Worm (Caenorhabditis elegans) whole organism, L1 larva: ENCODE data around the gene del-7.
A peak's percentile ranks its signal among the peaks of the same experiment; 100 is the strongest.

Experiments used
- C04F5.9 ChIP-seq: sonication (generic microtip); optimal IDR thresholded peaks from 2 replicates; lab custom pipeline; 2016; ENCODE audit warnings: missing genetic modification characterization, missing compliant biosample characterization
- F16B12.6 ChIP-seq: fragments of 150-350 bp; optimal IDR thresholded peaks from 2 replicates; lab custom pipeline; 2014; ENCODE audit warnings: missing biosample characterization, missing genetic modification characterization
- aha-1 ChIP-seq: fragments of 150-350 bp; optimal IDR thresholded peaks from 2 replicates; lab custom pipeline; 2014; ENCODE audit warnings: missing biosample characterization, missing genetic modification characterization
- aly-2 ChIP-seq: fragments of 150-350 bp; optimal IDR thresholded peaks from 2 replicates; lab custom pipeline; 2014; ENCODE audit warnings: missing biosample characterization, missing genetic modification characterization
- blmp-1 ChIP-seq: fragments of 150-350 bp; optimal IDR thresholded peaks from 2 replicates; lab custom pipeline; 2014; ENCODE audit warnings: missing biosample characterization, missing genetic modification characterization
- ceh-63 ChIP-seq: fragments of 200-800 bp; sonication (Bioruptor generic); optimal IDR thresholded peaks from 2 replicates; lab custom pipeline; 2018; ENCODE audit warnings: mild to moderate bottlenecking, missing genetic modification characterization, missing compliant biosample characterization
- ceh-8 ChIP-seq: fragments of 200-800 bp; sonication (Bioruptor generic); optimal IDR thresholded peaks from 2 replicates; lab custom pipeline; 2018; ENCODE audit warnings: mild to moderate bottlenecking, missing genetic modification characterization, moderate library complexity, missing compliant biosample characterization
- ceh-88 ChIP-seq: fragments of 200-800 bp; sonication (Bioruptor generic); IDR thresholded peaks from 2 replicates; pipeline ENCODE4 v1.3.6; 2022; ENCODE audit warnings: missing genetic modification characterization, missing compliant biosample characterization
- dpl-1 ChIP-seq, 3 experiments: fragments of 150-350 bp in 2 of 3; sonication (generic microtip) in 1 of 3; optimal IDR thresholded peaks; 2 replicates each; lab custom pipeline; 2014 to 2017; ENCODE audit warnings: missing biosample characterization in 3 of 3, missing genetic modification characterization in 3 of 3, missing genetic modification reagents in 3 of 3
- dsc-1 ChIP-seq: sonication (generic microtip); optimal IDR thresholded peaks from 2 replicates; lab custom pipeline; 2016; ENCODE audit warnings: mild to moderate bottlenecking, missing genetic modification characterization, missing compliant biosample characterization
- efl-1 ChIP-seq, 4 experiments: fragments of 150-350 bp; optimal IDR thresholded peaks in 3 of 4; peaks in 1 of 4; 1 replicate in 1 of 4; 2 replicates in 3 of 4; lab custom pipeline; 2014; ENCODE audit warnings: missing biosample characterization in 2 of 4, missing genetic modification characterization in 2 of 4, missing genetic modification reagents in 2 of 4
- egl-13 ChIP-seq: sonication (generic microtip); optimal IDR thresholded peaks from 2 replicates; lab custom pipeline; 2016; ENCODE audit warnings: missing genotype, missing genetic modification reagents, missing genetic modification characterization, missing compliant biosample characterization
- elt-3 ChIP-seq, 6 experiments: fragments of 150-350 bp in 1 of 6; sonication (generic microtip); optimal IDR thresholded peaks; 2 replicates each; lab custom pipeline; 2017 to 2018; ENCODE audit warnings: missing biosample characterization in 6 of 6, missing genetic modification characterization in 6 of 6, inconsistent platforms in 1 of 6
- fkh-10 ChIP-seq: sonication (generic microtip); optimal IDR thresholded peaks from 2 replicates; lab custom pipeline; 2017; ENCODE audit warnings: missing biosample characterization, missing genetic modification reagents, missing genetic modification characterization
- grh-1 ChIP-seq: fragments of 200-800 bp; sonication (Bioruptor generic); IDR thresholded peaks from 2 replicates; pipeline ENCODE4 v1.3.6; 2022; ENCODE audit warnings: missing genetic modification reagents, missing genetic modification characterization, missing compliant biosample characterization
- irx-1 ChIP-seq: sonication (generic microtip); optimal IDR thresholded peaks from 2 replicates; lab custom pipeline; 2016; ENCODE audit warnings: missing genetic modification characterization, missing compliant biosample characterization
- isw-1 ChIP-seq: fragments of 200-800 bp; sonication (Bioruptor generic); IDR thresholded peaks from 2 replicates; pipeline ENCODE4 v1.3.6; 2022; ENCODE audit warnings: missing genetic modification characterization, missing compliant biosample characterization
- lin-14 ChIP-seq: fragments of 200-800 bp; sonication (Bioruptor generic); optimal IDR thresholded peaks from 2 replicates; lab custom pipeline; 2018; ENCODE audit warnings: mild to moderate bottlenecking, missing genetic modification characterization, moderate library complexity, missing compliant biosample characterization
- lin-39 ChIP-seq: fragments of 150-350 bp; optimal IDR thresholded peaks from 2 replicates; lab custom pipeline; 2014; ENCODE audit warnings: missing biosample characterization, missing genetic modification reagents, missing genetic modification characterization
- lir-3 ChIP-seq: sonication (generic microtip); optimal IDR thresholded peaks from 2 replicates; lab custom pipeline; 2016; ENCODE audit warnings: mild to moderate bottlenecking, missing genetic modification characterization, moderate library complexity, missing compliant biosample characterization; ENCODE audit not compliant: poor library complexity
- lsy-2 ChIP-seq, 2 experiments: fragments of 150-350 bp; optimal IDR thresholded peaks; 2 replicates each; lab custom pipeline; 2014; ENCODE audit warnings: missing biosample characterization in 2 of 2, missing genetic modification characterization in 2 of 2
- mab-9 ChIP-seq: fragments of 200-800 bp; sonication (Bioruptor generic); IDR thresholded peaks from 2 replicates; pipeline ENCODE4 v1.3.6; 2022; ENCODE audit warnings: missing genetic modification reagents, missing genetic modification characterization, missing compliant biosample characterization
- mdl-1 ChIP-seq, 2 experiments: fragments of 150-350 bp; optimal IDR thresholded peaks; 2 replicates each; lab custom pipeline; 2014 to 2017; ENCODE audit warnings: missing biosample characterization in 2 of 2, missing genetic modification characterization in 2 of 2, inconsistent platforms in 1 of 2
- mep-1 ChIP-seq: fragments of 150-350 bp; optimal IDR thresholded peaks from 2 replicates; lab custom pipeline; 2014; ENCODE audit warnings: missing biosample characterization, missing genetic modification characterization
- nhr-11 ChIP-seq: fragments of 150-350 bp; optimal IDR thresholded peaks from 2 replicates; lab custom pipeline; 2014; ENCODE audit warnings: missing biosample characterization, missing genetic modification characterization
- nhr-19 ChIP-seq: fragments of 200-800 bp; sonication (Bioruptor generic); conservative IDR thresholded peaks from 2 replicates; pipeline ENCODE4 v1.3.6; 2022; ENCODE audit warnings: missing genetic modification characterization, missing compliant biosample characterization
- nhr-20 ChIP-seq: sonication (generic microtip); optimal IDR thresholded peaks from 2 replicates; lab custom pipeline; 2016; ENCODE audit warnings: mild to moderate bottlenecking, missing genetic modification characterization, missing compliant biosample characterization
- nhr-28 ChIP-seq: fragments of 150-350 bp; optimal IDR thresholded peaks from 2 replicates; lab custom pipeline; 2014; ENCODE audit warnings: missing biosample characterization, missing genetic modification characterization
- nhr-71 ChIP-seq: sonication (generic microtip); optimal IDR thresholded peaks from 2 replicates; lab custom pipeline; 2016; ENCODE audit warnings: mild to moderate bottlenecking, missing genetic modification characterization, moderate library complexity, missing compliant biosample characterization
- nhr-76 ChIP-seq: sonication (generic microtip); optimal IDR thresholded peaks from 2 replicates; lab custom pipeline; 2017; ENCODE audit warnings: missing biosample characterization, missing genetic modification characterization
- nhr-90 ChIP-seq: sonication (generic microtip); optimal IDR thresholded peaks from 2 replicates; lab custom pipeline; 2016; ENCODE audit warnings: mild to moderate bottlenecking, missing genetic modification characterization, missing compliant biosample characterization; ENCODE audit not compliant: poor library complexity
- pag-3 ChIP-seq: sonication (generic microtip); optimal IDR thresholded peaks from 2 replicates; lab custom pipeline; 2017; ENCODE audit warnings: missing genetic modification characterization, mild to moderate bottlenecking, missing compliant biosample characterization, antibody characterized with exemption, borderline replicate concordance; ENCODE audit not compliant: insufficient read depth
- pqm-1 ChIP-seq: sonication (generic microtip); optimal IDR thresholded peaks from 3 replicates; lab custom pipeline; 2017; ENCODE audit warnings: missing biosample characterization, missing genetic modification characterization
- rnt-1 ChIP-seq: sonication (generic microtip); optimal IDR thresholded peaks from 2 replicates; lab custom pipeline; 2016; ENCODE audit warnings: mild to moderate bottlenecking, missing genetic modification characterization, moderate library complexity, missing compliant biosample characterization
- skn-1 ChIP-seq: fragments of 150-350 bp; optimal IDR thresholded peaks from 2 replicates; lab custom pipeline; 2014; ENCODE audit warnings: missing biosample characterization, missing genetic modification characterization
- snpc-4 ChIP-seq: fragments of 150-350 bp; optimal IDR thresholded peaks from 2 replicates; lab custom pipeline; 2014; ENCODE audit warnings: missing biosample characterization, missing genetic modification characterization
- sptf-1 ChIP-seq: fragments of 150-350 bp; optimal IDR thresholded peaks from 2 replicates; lab custom pipeline; 2014; ENCODE audit warnings: missing biosample characterization, missing genetic modification characterization
- tbx-2 ChIP-seq: sonication (generic microtip); optimal IDR thresholded peaks from 2 replicates; lab custom pipeline; 2016; ENCODE audit warnings: missing genetic modification characterization, missing compliant biosample characterization
- tlp-1 ChIP-seq: fragments of 150-350 bp; optimal IDR thresholded peaks from 2 replicates; lab custom pipeline; 2014; ENCODE audit warnings: missing biosample characterization, missing genetic modification characterization
- unc-30 ChIP-seq: sonication (generic microtip); optimal IDR thresholded peaks from 2 replicates; lab custom pipeline; 2017; ENCODE audit warnings: missing biosample characterization, missing genetic modification characterization
- unc-86 ChIP-seq: sonication (generic microtip); optimal IDR thresholded peaks from 2 replicates; lab custom pipeline; 2016; ENCODE audit warnings: missing genetic modification characterization, missing compliant biosample characterization
- unc-98 ChIP-seq: fragments of 200-800 bp; sonication (Bioruptor generic); IDR thresholded peaks from 2 replicates; pipeline ENCODE4 v1.3.6; 2022; ENCODE audit warnings: missing genetic modification characterization, missing compliant biosample characterization
- xbp-1 ChIP-seq: sonication (generic microtip); optimal IDR thresholded peaks from 2 replicates; lab custom pipeline; 2016; ENCODE audit warnings: missing genetic modification characterization, missing compliant biosample characterization
- zag-1 ChIP-seq: fragments of 150-350 bp; optimal IDR thresholded peaks from 2 replicates; lab custom pipeline; 2014; ENCODE audit warnings: missing biosample characterization, missing genetic modification characterization
- zip-4 ChIP-seq: fragments of 200-800 bp; sonication (Bioruptor generic); optimal IDR thresholded peaks from 2 replicates; lab custom pipeline; 2018; ENCODE audit warnings: mild to moderate bottlenecking, missing genetic modification characterization, moderate library complexity, missing compliant biosample characterization
- ztf-11 ChIP-seq, 2 experiments: sonication (generic microtip); optimal IDR thresholded peaks; 2 replicates each; lab custom pipeline; 2016 to 2017; ENCODE audit warnings: missing genetic modification characterization in 2 of 2, missing biosample characterization in 1 of 2, missing compliant biosample characterization in 1 of 2

del-7 gene

DNA sequence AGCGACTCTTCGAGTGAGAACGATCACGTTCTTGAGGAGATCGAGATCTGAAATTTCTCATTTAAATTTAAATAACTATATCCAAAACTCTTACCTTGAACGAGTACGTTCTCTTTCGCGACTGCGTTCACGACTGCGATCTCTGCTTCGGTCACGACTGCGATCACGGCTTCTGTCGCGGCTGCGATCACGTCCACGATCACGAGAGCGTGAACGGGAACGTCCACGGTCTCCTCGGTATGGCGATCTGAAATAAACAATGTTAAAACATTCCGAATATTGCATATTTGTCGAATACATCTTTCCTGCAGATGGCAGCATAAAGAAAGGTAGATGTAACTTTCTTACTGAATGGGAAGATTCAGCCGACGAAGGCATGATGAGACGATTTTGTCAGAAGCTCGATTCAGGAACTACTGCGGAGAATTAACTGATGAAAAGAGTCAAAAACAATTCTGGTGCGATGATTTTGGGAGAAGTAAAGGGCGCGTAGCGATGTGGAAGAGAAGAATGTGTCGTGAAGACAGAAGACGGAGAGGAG, 30.0 kb downstream of the del-7 start:
- TF ChIP-seq efl-1 (optimal IDR thresholded peaks at IDR 0.05; lab: Kevin White, UChicago) (no peak), efl-1 (GFP tag; optimal IDR thresholded peaks at IDR 0.05 in 1 of 2; lab: Kevin White, UChicago) (peak in 1 of 2 experiments; percentile 72), unc-86 (tag; lab: Kevin White, UChicago) (no peak), unc-98 (GFP tag; lab: Robert Waterston, UW) (no peak), pag-3 (tag; lab: Kevin White, UChicago) (no peak), lsy-2 (tag; optimal IDR thresholded peaks at IDR 0.05; lab: Kevin White, UChicago) (no peak), blmp-1 (tag; lab: Kevin White, UChicago) (no peak), lin-14 (GFP tag; lab: Kevin White, UChicago) (no peak), rnt-1 (tag; lab: Kevin White, UChicago) (no peak), lin-39 (tag; lab: Kevin White, UChicago) (no peak)
- TF ChIP-seq, all 84 proteins: peak for 1

DNA sequence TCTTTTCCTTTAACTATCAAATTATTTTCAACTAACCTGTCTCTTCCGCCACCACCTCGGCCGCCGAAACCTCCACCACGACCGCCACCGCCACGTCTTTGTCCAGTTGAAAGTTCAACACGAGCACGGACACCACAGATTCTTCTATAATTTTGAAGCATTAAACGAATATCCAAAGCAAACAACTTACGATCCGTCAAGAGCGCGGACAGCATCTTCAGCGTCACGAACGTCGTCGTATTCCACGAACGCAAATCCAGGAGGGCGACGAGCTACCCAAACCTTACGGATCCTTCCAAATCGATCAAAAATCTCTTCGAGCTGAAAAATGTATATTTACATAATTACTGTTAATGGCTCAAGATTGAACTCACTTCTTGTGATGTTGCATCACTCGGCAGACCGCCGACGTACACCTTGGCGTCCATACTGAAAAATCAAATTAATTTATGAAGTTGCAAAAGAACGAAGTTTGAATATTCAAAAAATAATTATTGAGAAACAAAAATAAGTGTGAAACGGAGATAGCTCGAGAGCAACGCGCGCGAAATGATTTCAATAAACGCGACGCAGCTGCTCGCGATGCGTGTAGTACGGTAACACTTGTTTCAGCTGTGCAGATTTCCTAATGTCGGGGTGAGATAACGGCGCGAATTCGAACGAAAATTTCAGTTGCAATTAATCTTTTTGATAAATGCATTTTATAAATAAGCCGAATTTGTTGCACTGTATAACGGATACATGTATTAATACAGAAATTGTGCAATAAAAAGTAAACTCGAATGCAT, 30.8 kb downstream of the del-7 start, which contains the start of gene rsp-6:
Gene rsp-6, minus strand, starts transcription at position 429 of the 788 bp plus-strand sequence.
- TF ChIP-seq tbx-2 (peak; percentile 88), snpc-4 (peak; percentile 10), mdl-1 (tag; optimal IDR thresholded peaks at IDR 0.05; lab: Kevin White, UChicago) (peak in 1 of 2 experiments; percentile 89), unc-30 (tag; lab: Kevin White, UChicago) (no peak), lir-3 (tag; lab: Kevin White, UChicago) (peak; percentile 55), isw-1 (peak; percentile 83), rnt-1 (tag; lab: Kevin White, UChicago) (peak; percentile 81), irx-1 (tag; lab: Kevin White, UChicago) (peak; percentile 37), nhr-90 (tag; lab: Kevin White, UChicago) (peak; percentile 50), efl-1 (optimal IDR thresholded peaks at IDR 0.05; lab: Kevin White, UChicago) (peak; percentile 91 to 95), efl-1 (GFP tag; optimal IDR thresholded peaks at IDR 0.05 in 1 of 2; lab: Kevin White, UChicago) (peak; percentile 92 to 99), unc-86 (tag; lab: Kevin White, UChicago) (peak; percentile 83), ceh-88 (GFP tag; lab: Robert Waterston, UW) (peak; percentile 65), F16B12.6 (peak; percentile 69), nhr-71 (tag; lab: Kevin White, UChicago) (peak; percentile 92), tlp-1 (tag; lab: Kevin White, UChicago) (no peak), ztf-11 (tag; optimal IDR thresholded peaks at IDR 0.05; lab: Kevin White, UChicago) (peak in 1 of 2 experiments; percentile 1), nhr-19 (GFP tag; lab: Robert Waterston, UW) (peak; percentile 79), nhr-20 (tag; lab: Kevin White, UChicago) (peak; percentile 85), egl-13 (tag; lab: Kevin White, UChicago) (peak; percentile 69), lsy-2 (tag; optimal IDR thresholded peaks at IDR 0.05; lab: Kevin White, UChicago) (peak; percentile 98 to 99), skn-1 (tag; lab: Kevin White, UChicago) (peak; percentile 89), dpl-1 (GFP tag; optimal IDR thresholded peaks at IDR 0.05; lab: Kevin White, UChicago) (peak; percentile 92 to 96 (median 94)), ceh-63 (GFP tag; lab: Kevin White, UChicago) (no peak), aly-2 (tag; lab: Kevin White, UChicago) (peak; percentile 51), aha-1 (tag; lab: Kevin White, UChicago) (peak; percentile 5), nhr-28 (tag; lab: Kevin White, UChicago) (no peak), dsc-1 (tag; lab: Kevin White, UChicago) (peak; percentile 79), grh-1 (GFP tag; lab: Robert Waterston, UW) (no peak), C04F5.9 (tag; lab: Kevin White, UChicago) (peak; percentile 46), zag-1 (tag; lab: Kevin White, UChicago) (no peak), nhr-11 (tag; lab: Kevin White, UChicago) (peak; percentile 23), nhr-76 (tag; lab: Kevin White, UChicago) (no peak), unc-98 (GFP tag; lab: Robert Waterston, UW) (no peak), xbp-1 (tag; lab: Kevin White, UChicago) (peak; percentile 87), fkh-10 (GFP tag; lab: Kevin White, UChicago) (peak; percentile 67), ceh-8 (GFP tag; lab: Kevin White, UChicago) (no peak), sptf-1 (tag; lab: Kevin White, UChicago) (no peak), mep-1 (tag; lab: Kevin White, UChicago) (peak; percentile 84), elt-3 (tag; optimal IDR thresholded peaks at IDR 0.05; lab: Kevin White, UChicago) (peak in 2 of 6 experiments; percentile 9 to 72), pqm-1 (tag; lab: Kevin White, UChicago) (no peak), mab-9 (GFP tag; lab: Robert Waterston, UW) (no peak), zip-4 (GFP tag; lab: Kevin White, UChicago) (peak; percentile 33)
